Worm (Caenorhabditis elegans): ENCODE results near the gene K06H6.5.

DNA sequence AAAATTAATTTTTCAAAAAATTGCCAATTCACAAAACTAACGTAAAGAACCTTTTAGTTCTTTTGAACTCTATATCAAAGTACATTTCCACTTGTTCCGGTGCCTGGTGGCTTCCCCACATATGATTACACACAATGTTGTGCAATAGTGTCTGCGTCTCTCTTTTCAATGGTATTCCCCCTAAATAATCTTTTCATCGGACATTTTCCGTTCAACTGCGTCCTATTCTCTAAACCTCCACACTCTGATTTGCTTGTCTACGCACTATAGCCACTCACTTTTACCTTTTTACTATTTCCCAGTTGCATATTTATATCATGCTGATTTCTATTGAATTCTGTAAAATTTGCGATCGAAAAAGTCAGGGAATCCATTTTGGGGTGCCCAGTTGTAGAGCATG lies 44.1 kb upstream of the K06H6.5 start, which contains the start of gene nhr-58:
- TF ChIP-seq unc-62 (GFP tag; optimal IDR thresholded peaks at IDR 0.05) = no peak
- TF ChIP-seq snpc-4 (tag; optimal IDR thresholded peaks at IDR 0.05) = no peak
- TF ChIP-seq lin-39 (tag; optimal IDR thresholded peaks at IDR 0.05) = peak; percentile 29
- peak; percentile 40 for TF ChIP-seq nhr-43 (tag; optimal IDR thresholded peaks at IDR 0.05; ENCODE audit: poor library complexity, severe bottlenecking)
- TF ChIP-seq fos-1 (tag; optimal IDR thresholded peaks at IDR 0.05) = no peak
- no peak for TF ChIP-seq aly-2 (tag; optimal IDR thresholded peaks at IDR 0.05)

Measured in whole organism, L3 larva.